Fruit fly (Drosophila melanogaster): Measurements from ENCODE around the gene AhcyL2.

DNA sequence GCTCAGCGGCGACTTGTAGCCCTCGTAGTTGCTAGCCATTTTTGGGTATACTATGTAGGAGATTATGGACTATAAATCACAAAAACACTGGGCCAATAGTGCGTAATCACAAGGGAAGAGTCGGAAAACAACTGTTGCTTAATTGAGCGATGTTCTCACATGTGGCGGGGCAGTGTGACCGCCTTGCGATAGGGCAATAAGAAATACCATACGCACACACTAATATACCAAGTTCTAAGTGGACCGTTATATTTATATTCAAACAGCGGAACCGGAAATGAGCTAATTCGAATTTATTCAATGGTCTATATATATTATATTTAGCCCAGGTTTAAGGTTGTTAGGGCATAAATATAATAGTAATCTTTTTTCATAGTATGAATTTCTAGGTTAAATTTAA lies 39.0 kb upstream of the AhcyL2 start, which contains the start of gene Adsl:
- TF ChIP-seq h (optimal IDR thresholded peaks at IDR 0.05) (no peak), psq (optimal IDR thresholded peaks at IDR 0.05) (no peak), Sin3A (optimal IDR thresholded peaks at IDR 0.05) (no peak)

Measured in Kc167 (cell line).